Fruit fly (Drosophila melanogaster): Measurements from ENCODE around the gene CG12111.

The CG12111 gene

DNA sequence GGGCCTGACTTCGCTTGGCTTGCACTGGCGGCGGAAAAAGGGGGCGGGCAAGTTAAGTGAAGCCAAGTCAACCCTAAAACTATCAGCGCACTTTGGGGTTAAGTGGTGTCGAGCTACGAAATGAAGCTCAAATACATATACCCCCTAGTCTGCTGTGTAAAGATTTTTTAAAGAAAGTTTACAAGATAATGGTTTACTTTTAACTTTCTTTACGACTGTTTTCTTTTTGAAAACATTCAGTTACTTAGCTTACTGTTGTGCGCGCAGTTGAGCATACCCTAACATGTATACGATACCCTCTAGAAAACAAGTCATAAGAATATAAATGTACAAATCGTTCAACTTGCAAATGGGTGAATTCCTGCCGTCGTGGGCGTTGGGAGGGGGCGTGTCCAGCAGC is 28.0 kb downstream of the CG12111 start (continued):
- TF ChIP-seq CG32772 (GFP tag; IDR thresholded peaks at IDR 0.05) (peak; percentile 32; the same call in 1 of the 2 replicates), phol (tag; optimal IDR thresholded peaks at IDR 0.05) (peak; percentile 28), Sin3A (optimal IDR thresholded peaks at IDR 0.05) (no peak), jing (GFP tag; optimal IDR thresholded peaks at IDR 0.05) (no peak), pan (optimal IDR thresholded peaks at IDR 0.05) (no peak), pan (GFP tag; optimal IDR thresholded peaks at IDR 0.05 in 1 of 2, IDR thresholded peaks at IDR 0.05 in 1 of 2) (peak in 1 of 2 experiments; percentile 39), Ssrp (tag; optimal IDR thresholded peaks at IDR 0.05) (peak; percentile 15), Mad (GFP tag; optimal IDR thresholded peaks at IDR 0.05) (no peak), CG16863 (GFP tag; optimal IDR thresholded peaks at IDR 0.05) (peak; percentile 10), CG18619 (GFP tag; optimal IDR thresholded peaks at IDR 0.05) (no peak), ind (GFP tag; optimal IDR thresholded peaks at IDR 0.05) (peak; percentile 29), CG11085 (GFP tag; IDR thresholded peaks at IDR 0.05) (no peak), CG31441 (GFP tag; IDR thresholded peaks at IDR 0.05) (peak; percentile 26; the same call in 1 of the 2 replicates), Adf1 (GFP tag; IDR thresholded peaks at IDR 0.05) (no peak), Mrtf (GFP tag; IDR thresholded peaks at IDR 0.05) (0 out of 3 replicates have a peak, but pooled peaks have one; percentile 16), row (GFP tag; IDR thresholded peaks at IDR 0.05) (peak; percentile 67), CG8924 (tag; optimal IDR thresholded peaks at IDR 0.05) (peak; percentile 25), mirr (GFP tag; optimal IDR thresholded peaks at IDR 0.05) (no peak), Rx (GFP tag; IDR thresholded peaks at IDR 0.05) (peak; percentile 32; the same call in 1 of the 2 replicates), Aef1 (GFP tag; IDR thresholded peaks at IDR 0.05) (peak; percentile 17; the same call in 1 of the 3 replicates), Ets65A (GFP tag) (peak; percentile 88), Ada2b (GFP tag; IDR thresholded peaks at IDR 0.05) (peak; percentile 47; the same call in 1 of the 2 replicates), nmo (GFP tag; optimal IDR thresholded peaks at IDR 0.05) (no peak), CG10979 (tag; optimal IDR thresholded peaks at IDR 0.05) (peak; percentile 22), CkIIα-i1 (GFP tag; IDR thresholded peaks at IDR 0.05) (no peak), ase (GFP tag; IDR thresholded peaks at IDR 0.05) (0 out of 3 replicates have a peak, but pooled peaks have one; percentile 42), Scr (GFP tag; IDR thresholded peaks at IDR 0.05; ENCODE audit: partially characterized antibody) (no peak), her (GFP tag; optimal IDR thresholded peaks at IDR 0.05) (peak; percentile 18), CG2889 (GFP tag; IDR thresholded peaks at IDR 0.05) (0 out of 3 replicates have a peak, but pooled peaks have one; percentile 42), CG2120 (GFP tag; optimal IDR thresholded peaks at IDR 0.05) (peak; percentile 58), CG34422 (GFP tag; IDR thresholded peaks at IDR 0.05) (0 out of 3 replicates have a peak, but pooled peaks have one; percentile 26), pum (GFP tag; optimal IDR thresholded peaks at IDR 0.05) (peak; percentile 20), Nf-YA (GFP tag; IDR thresholded peaks at IDR 0.05) (0 out of 2 replicates have a peak, but pooled peaks have one; percentile 25), Med (GFP tag) (peak; percentile 69), CG13296 (GFP tag; optimal IDR thresholded peaks at IDR 0.05) (no peak), CG17385 (GFP tag; optimal IDR thresholded peaks at IDR 0.05) (peak; percentile 32), CoRest (tag; optimal IDR thresholded peaks at IDR 0.05) (no peak), CG12659 (GFP tag; optimal IDR thresholded peaks at IDR 0.05) (peak; percentile 9), Trl (optimal IDR thresholded peaks at IDR 0.05) (no peak), Trl (GFP tag; optimal IDR thresholded peaks at IDR 0.05) (peak; percentile 0), ftz-f1 (GFP tag; optimal IDR thresholded peaks at IDR 0.05) (no peak), CG30403 (GFP tag; optimal IDR thresholded peaks at IDR 0.05) (peak; percentile 33), fd96Cb (tag; optimal IDR thresholded peaks at IDR 0.05) (peak; percentile 18), CG12391 (tag; optimal IDR thresholded peaks at IDR 0.05) (peak; percentile 33), CG32532 (GFP tag; IDR thresholded peaks at IDR 0.05) (peak; percentile 31; the same call in 1 of the 2 replicates), Gug (GFP tag; IDR thresholded peaks at IDR 0.05) (peak; percentile 30; the same call in 1 of the 4 replicates), Lhr (GFP tag; optimal IDR thresholded peaks at IDR 0.05) (no peak), CG8089 (GFP tag; optimal IDR thresholded peaks at IDR 0.05) (peak; percentile 11), Ptx1 (GFP tag; IDR thresholded peaks at IDR 0.05) (peak; percentile 49), dpn (GFP tag; optimal IDR thresholded peaks at IDR 0.05) (peak; percentile 6 to 38), CG3847 (GFP tag; IDR thresholded peaks at IDR 0.05) (peak; percentile 27; the same call in 1 of the 2 replicates), CG2712 (tag; optimal IDR thresholded peaks at IDR 0.05) (peak; percentile 46)

All from whole organism, embryonic.